Worm (Caenorhabditis elegans) whole organism, L3 larva: Measurements from ENCODE around the gene msrp-7.

Source experiments
- R02D3.7 ChIP-seq: fragments of 150-350 bp; optimal IDR thresholded peaks from 2 replicates; lab custom pipeline; 2014; ENCODE audit warnings: missing biosample characterization, missing genetic modification characterization
- ZK546.5 ChIP-seq: sonication (generic microtip); optimal IDR thresholded peaks from 2 replicates; lab custom pipeline; 2017; ENCODE audit warnings: missing biosample characterization, missing genetic modification characterization
- ama-1 ChIP-seq: fragments of 150-350 bp; optimal IDR thresholded peaks from 2 replicates; lab custom pipeline; 2018
- ceh-16 ChIP-seq: sonication (generic microtip); optimal IDR thresholded peaks from 2 replicates; lab custom pipeline; 2017; ENCODE audit warnings: missing biosample characterization, missing genetic modification characterization
- ceh-28 ChIP-seq: fragments of 150-350 bp; optimal IDR thresholded peaks from 2 replicates; lab custom pipeline; 2014; ENCODE audit warnings: missing biosample characterization, missing genetic modification reagents, missing genetic modification characterization
- ceh-82 ChIP-seq: fragments of 150-350 bp; optimal IDR thresholded peaks from 2 replicates; lab custom pipeline; 2014; ENCODE audit warnings: missing biosample characterization, missing genetic modification characterization
- ceh-9 ChIP-seq: sonication (generic microtip); optimal IDR thresholded peaks from 2 replicates; lab custom pipeline; 2018; ENCODE audit warnings: missing biosample characterization, missing genetic modification characterization
- egl-27 ChIP-seq: sonication (generic microtip); optimal IDR thresholded peaks from 4 replicates; lab custom pipeline; 2017; ENCODE audit warnings: missing biosample characterization, missing genetic modification reagents, missing genetic modification characterization
- egl-5 ChIP-seq: fragments of 150-350 bp; optimal IDR thresholded peaks from 2 replicates; lab custom pipeline; 2017; ENCODE audit warnings: missing biosample characterization, missing genetic modification reagents, missing genetic modification characterization, inconsistent platforms
- elt-1 ChIP-seq: fragments of 150-350 bp; optimal IDR thresholded peaks from 2 replicates; lab custom pipeline; 2014; ENCODE audit warnings: missing biosample characterization, missing genetic modification characterization
- elt-2 ChIP-seq: sonication (generic microtip); optimal IDR thresholded peaks from 2 replicates; lab custom pipeline; 2016; ENCODE audit warnings: missing genetic modification reagents, mild to moderate bottlenecking, missing genetic modification characterization, missing compliant biosample characterization
- elt-3 ChIP-seq, 3 experiments: fragments of 150-350 bp in 1 of 3; sonication (generic microtip) in 2 of 3; optimal IDR thresholded peaks; 2 replicates in 2 of 3; 4 replicates in 1 of 3; lab custom pipeline; 2014 to 2017; ENCODE audit warnings: missing biosample characterization in 3 of 3, missing genetic modification characterization in 3 of 3
- eor-1 ChIP-seq, 2 experiments: fragments of 150-350 bp; optimal IDR thresholded peaks; 2 replicates each; lab custom pipeline; 2014 to 2018; ENCODE audit warnings: missing biosample characterization in 2 of 2, missing genetic modification characterization in 2 of 2
- fkh-10 ChIP-seq: sonication (generic microtip); optimal IDR thresholded peaks from 2 replicates; lab custom pipeline; 2017; ENCODE audit warnings: missing biosample characterization, missing genetic modification reagents, missing genetic modification characterization
- fos-1 ChIP-seq: fragments of 150-350 bp; optimal IDR thresholded peaks from 2 replicates; lab custom pipeline; 2014; ENCODE audit warnings: missing biosample characterization, missing genetic modification characterization
- hmg-11 ChIP-seq: sonication (generic microtip); optimal IDR thresholded peaks from 2 replicates; lab custom pipeline; 2016; ENCODE audit warnings: missing genetic modification characterization, missing compliant biosample characterization
- jun-1 ChIP-seq: fragments of 150-350 bp; optimal IDR thresholded peaks from 2 replicates; lab custom pipeline; 2014; ENCODE audit warnings: missing biosample characterization, missing genetic modification reagents, missing genetic modification characterization
- lin-39 ChIP-seq: fragments of 150-350 bp; optimal IDR thresholded peaks from 2 replicates; lab custom pipeline; 2018; ENCODE audit warnings: missing biosample characterization, missing genetic modification reagents, missing genetic modification characterization
- mdl-1 ChIP-seq: fragments of 150-350 bp; optimal IDR thresholded peaks from 2 replicates; lab custom pipeline; 2014; ENCODE audit warnings: missing biosample characterization, missing genetic modification characterization
- mml-1 ChIP-seq: fragments of 150-350 bp; sonication (generic microtip); optimal IDR thresholded peaks from 3 replicates; lab custom pipeline; 2014; ENCODE audit warnings: missing biosample characterization, missing genetic modification characterization
- nfya-1 ChIP-seq: sonication (generic microtip); optimal IDR thresholded peaks from 2 replicates; lab custom pipeline; 2017; ENCODE audit warnings: missing genetic modification characterization, mild to moderate bottlenecking, missing compliant biosample characterization, antibody characterized with exemption, moderate library complexity; ENCODE audit not compliant: insufficient read depth
- nhr-11 ChIP-seq: fragments of 150-350 bp; optimal IDR thresholded peaks from 2 replicates; lab custom pipeline; 2014; ENCODE audit warnings: missing biosample characterization, missing genetic modification characterization
- nhr-12 ChIP-seq: fragments of 150-350 bp; optimal IDR thresholded peaks from 2 replicates; lab custom pipeline; 2014; ENCODE audit warnings: missing biosample characterization, missing genetic modification characterization
- nhr-23 ChIP-seq: fragments of 150-350 bp; optimal IDR thresholded peaks from 2 replicates; lab custom pipeline; 2014; ENCODE audit warnings: missing biosample characterization, missing genetic modification reagents, missing genetic modification characterization
- nhr-237 ChIP-seq: fragments of 150-350 bp; optimal IDR thresholded peaks from 2 replicates; lab custom pipeline; 2014; ENCODE audit warnings: missing biosample characterization, missing genetic modification characterization
- nhr-25 ChIP-seq: sonication (generic microtip); optimal IDR thresholded peaks from 2 replicates; lab custom pipeline; 2017; ENCODE audit warnings: missing biosample characterization, missing genetic modification characterization
- nhr-28 ChIP-seq: fragments of 150-350 bp; optimal IDR thresholded peaks from 2 replicates; lab custom pipeline; 2014; ENCODE audit warnings: missing biosample characterization, missing genetic modification characterization
- nhr-43 ChIP-seq: sonication (generic microtip); optimal IDR thresholded peaks from 2 replicates; lab custom pipeline; 2016; ENCODE audit warnings: mild to moderate bottlenecking, missing genetic modification characterization, missing compliant biosample characterization; ENCODE audit not compliant: poor library complexity, severe bottlenecking
- nhr-67 ChIP-seq: fragments of 150-350 bp; optimal IDR thresholded peaks from 2 replicates; lab custom pipeline; 2014; ENCODE audit warnings: missing biosample characterization, missing genetic modification characterization
- nhr-77 ChIP-seq: fragments of 150-350 bp; optimal IDR thresholded peaks from 2 replicates; lab custom pipeline; 2014; ENCODE audit warnings: missing biosample characterization, missing genetic modification characterization
- pha-4 ChIP-seq: fragments of 150-350 bp; optimal IDR thresholded peaks from 2 replicates; lab custom pipeline; 2014; ENCODE audit warnings: missing biosample characterization, missing genetic modification reagents, missing genetic modification characterization
- pqm-1 ChIP-seq: fragments of 150-350 bp; optimal IDR thresholded peaks from 2 replicates; lab custom pipeline; 2017; ENCODE audit warnings: missing biosample characterization, missing genetic modification characterization, inconsistent platforms
- sea-2 ChIP-seq: fragments of 150-350 bp; sonication (generic microtip); optimal IDR thresholded peaks from 4 replicates; lab custom pipeline; 2014; ENCODE audit warnings: missing biosample characterization, missing genetic modification reagents, missing genetic modification characterization
- skn-1 ChIP-seq: fragments of 150-350 bp; optimal IDR thresholded peaks from 2 replicates; lab custom pipeline; 2014; ENCODE audit warnings: missing biosample characterization, missing genetic modification characterization
- snpc-4 ChIP-seq: fragments of 150-350 bp; optimal IDR thresholded peaks from 2 replicates; lab custom pipeline; 2014; ENCODE audit warnings: missing biosample characterization, missing genetic modification characterization
- tbx-2 ChIP-seq: sonication (generic microtip); optimal IDR thresholded peaks from 2 replicates; lab custom pipeline; 2016; ENCODE audit warnings: mild to moderate bottlenecking, missing genetic modification characterization, missing compliant biosample characterization
- unc-39 ChIP-seq: sonication (generic microtip); optimal IDR thresholded peaks from 4 replicates; lab custom pipeline; 2017; ENCODE audit warnings: missing biosample characterization, missing genetic modification characterization
- ztf-11 ChIP-seq: fragments of 150-350 bp; optimal IDR thresholded peaks from 2 replicates; lab custom pipeline; 2014; ENCODE audit warnings: missing biosample characterization, missing genetic modification characterization
- ztf-4 ChIP-seq: fragments of 150-350 bp; optimal IDR thresholded peaks from 2 replicates; lab custom pipeline; 2014; ENCODE audit warnings: missing biosample characterization, missing genetic modification characterization

Gene msrp-7

ce11 chrII:10800209-10800608 lies 10.6 kb upstream of the msrp-7 start:
- no peak for TF ChIP-seq ztf-4
- TF ChIP-seq nfya-1: peak; percentile 4

- TF ChIP-seq ceh-16 (tag; lab: Kevin White, UChicago) (peak; percentile 9), elt-3 (tag; optimal IDR thresholded peaks at IDR 0.05; lab: Kevin White, UChicago) (no peak)
These were observed 6.3 kb upstream of the msrp-7 start for ce11 chrII:10804442-10804841.

- TF ChIP-seq nhr-11 (tag; lab: Kevin White, UChicago): no peak
- TF ChIP-seq elt-3 (tag; optimal IDR thresholded peaks at IDR 0.05; lab: Kevin White, UChicago): no peak
- peak; percentile 60 for TF ChIP-seq nfya-1
- TF ChIP-seq pha-4 (tag; lab: Kevin White, UChicago): no peak
These were observed 5.9 kb upstream of the msrp-7 start for ce11 chrII:10804907-10805306.

ce11 chrII:10805437-10805836 lies 5.4 kb upstream of the msrp-7 start, which contains the start of gene ceh-62:
Gene ceh-62 (plus strand): TSS chrII:10805737.
- TF ChIP-seq egl-5 (tag; lab: Kevin White, UChicago) (no peak), nhr-237 (tag; lab: Kevin White, UChicago) (no peak), elt-1 (tag; lab: Kevin White, UChicago) (no peak), mdl-1 (tag; lab: Kevin White, UChicago) (no peak), nhr-77 (tag; lab: Kevin White, UChicago) (no peak), pqm-1 (tag; lab: Kevin White, UChicago) (no peak), nhr-23 (no peak), mml-1 (no peak), ama-1 (lab: Kevin White, UChicago) (no peak), nfya-1 (no peak), fos-1 (tag; lab: Kevin White, UChicago) (no peak), nhr-43 (no peak), ZK546.5 (no peak), ztf-4 (no peak), egl-27 (tag; lab: Kevin White, UChicago) (no peak), tbx-2 (tag; lab: Kevin White, UChicago) (no peak), ceh-16 (tag; lab: Kevin White, UChicago) (no peak)
- TF ChIP-seq, all 47 proteins: peak for 0

- TF ChIP-seq pqm-1 (tag; lab: Kevin White, UChicago) (no peak), ama-1 (lab: Kevin White, UChicago) (no peak), tbx-2 (tag; lab: Kevin White, UChicago) (no peak), egl-5 (tag; lab: Kevin White, UChicago) (no peak), skn-1 (tag; lab: Kevin White, UChicago) (no peak), ceh-28 (tag; lab: Kevin White, UChicago) (no peak), fkh-10 (GFP tag; lab: Kevin White, UChicago) (no peak), unc-39 (no peak), fos-1 (tag; lab: Kevin White, UChicago) (no peak), nhr-43 (no peak), elt-2 (tag; lab: Kevin White, UChicago) (no peak), R02D3.7 (tag; lab: Kevin White, UChicago) (no peak), nhr-12 (no peak), elt-3 (tag; optimal IDR thresholded peaks at IDR 0.05; lab: Kevin White, UChicago) (no peak), sea-2 (GFP tag; lab: Kevin White, UChicago) (no peak), ztf-11 (tag; lab: Kevin White, UChicago) (no peak)
These were observed 2.0 kb upstream of the msrp-7 start, which contains the start of gene R06F6.14 for ce11 chrII:10808708-10809343. Gene R06F6.14 (plus strand): TSS chrII:10809293.

ce11 chrII:10819928-10820423 lies 9.2 kb downstream of the msrp-7 start, which contains the start of gene R06F6.8:
Gene R06F6.8 (minus strand): TSS chrII:10819978.
- TF ChIP-seq unc-39: no peak
- TF ChIP-seq mdl-1 (tag; lab: Kevin White, UChicago): no peak
- peak; percentile 20 for TF ChIP-seq snpc-4 (tag; lab: Kevin White, UChicago)
- TF ChIP-seq R02D3.7 (tag; lab: Kevin White, UChicago): no peak
- no peak for TF ChIP-seq egl-5 (tag; lab: Kevin White, UChicago)
- TF ChIP-seq ztf-11 (tag; lab: Kevin White, UChicago): no peak
- no peak for TF ChIP-seq nhr-25 (tag; lab: Kevin White, UChicago)
- TF ChIP-seq nhr-28 (tag; lab: Kevin White, UChicago): no peak
- TF ChIP-seq ceh-82 (tag; lab: Kevin White, UChicago): no peak
- TF ChIP-seq ceh-16 (tag; lab: Kevin White, UChicago): no peak
- TF ChIP-seq hmg-11 (tag; lab: Kevin White, UChicago): no peak
- TF ChIP-seq elt-2 (tag; lab: Kevin White, UChicago): no peak
- TF ChIP-seq ceh-9 (tag; lab: Kevin White, UChicago): no peak
- TF ChIP-seq lin-39: peak; percentile 19
- TF ChIP-seq fos-1 (tag; lab: Kevin White, UChicago): no peak
- no peak for TF ChIP-seq ztf-4
- TF ChIP-seq ama-1 (lab: Kevin White, UChicago): no peak
- peak; percentile 47 for TF ChIP-seq nfya-1
- no peak for TF ChIP-seq eor-1 (tag; optimal IDR thresholded peaks at IDR 0.05; lab: Kevin White, UChicago)
- TF ChIP-seq sea-2 (GFP tag; lab: Kevin White, UChicago): no peak
- TF ChIP-seq egl-27 (tag; lab: Kevin White, UChicago): no peak
- no peak for TF ChIP-seq nhr-237 (tag; lab: Kevin White, UChicago)
- no peak for TF ChIP-seq jun-1 (tag; lab: Kevin White, UChicago)
- no peak for TF ChIP-seq nhr-11 (tag; lab: Kevin White, UChicago)
- no peak for TF ChIP-seq skn-1 (tag; lab: Kevin White, UChicago)
- no peak for TF ChIP-seq nhr-43
- no peak for TF ChIP-seq nhr-67
- TF ChIP-seq elt-3 (tag; optimal IDR thresholded peaks at IDR 0.05; lab: Kevin White, UChicago): no peak
